Fruit fly (Drosophila melanogaster): ENCODE measurements around the gene wek.
"Not testable (repeated sequence)": the region's sequence is repeated elsewhere in the genome, so short reads cannot be mapped to it uniquely, and the experiment has no call there.

Gene wek

DNA sequence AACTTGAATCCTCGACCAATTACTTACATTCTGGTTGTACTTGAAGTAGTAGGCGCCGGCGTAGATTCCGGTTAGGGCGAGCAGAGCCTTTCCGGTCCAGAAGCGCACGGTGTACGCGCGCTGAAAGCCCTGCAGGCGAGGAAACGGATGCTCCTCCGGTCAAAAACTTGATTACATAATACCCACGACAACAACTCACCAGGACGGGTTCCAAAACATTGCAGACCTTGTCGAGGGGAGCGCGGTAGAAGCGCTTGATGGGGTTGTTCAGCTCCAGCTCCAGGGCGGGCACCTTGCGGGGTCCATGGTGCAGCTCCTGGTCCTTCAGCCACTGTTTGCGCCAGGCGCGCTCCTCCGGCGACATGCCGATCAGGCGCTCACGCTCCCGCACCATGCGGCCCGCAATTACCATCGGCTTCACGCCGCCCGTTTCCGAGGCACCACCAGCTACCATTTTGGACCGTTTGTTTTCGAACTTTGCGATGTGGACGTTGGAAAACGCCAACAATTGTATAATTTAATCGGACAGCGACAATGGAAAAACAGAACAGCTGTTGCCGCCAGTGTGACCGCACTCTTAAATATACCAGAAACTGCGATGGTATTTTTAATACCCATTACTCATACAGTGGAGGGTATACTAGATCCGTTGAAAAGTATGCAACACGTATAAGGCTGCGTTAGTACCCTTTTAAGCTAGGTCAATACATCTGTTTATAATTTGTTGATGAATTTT lies 17.5 kb downstream of the wek start, which contains the start of gene ND-B17:
ND-B17 (minus strand) TSS at position 556 of the 736 bp plus-strand sequence.
- no peak for TF ChIP-seq CG17801 (GFP tag; optimal IDR thresholded peaks at IDR 0.05; ENCODE audit: partially characterized antibody)

dm6 chr2L:15749313-15749712 lies 18.8 kb downstream of the wek start:
- TF ChIP-seq CG17801 (GFP tag; optimal IDR thresholded peaks at IDR 0.05; ENCODE audit: partially characterized antibody), result peak; percentile 50

- TF ChIP-seq CG17801 (GFP tag; optimal IDR thresholded peaks at IDR 0.05; ENCODE audit: partially characterized antibody), result no peak
These were observed 19.9 kb downstream of the wek start for dm6 chr2L:15748261-15748553.

DNA sequence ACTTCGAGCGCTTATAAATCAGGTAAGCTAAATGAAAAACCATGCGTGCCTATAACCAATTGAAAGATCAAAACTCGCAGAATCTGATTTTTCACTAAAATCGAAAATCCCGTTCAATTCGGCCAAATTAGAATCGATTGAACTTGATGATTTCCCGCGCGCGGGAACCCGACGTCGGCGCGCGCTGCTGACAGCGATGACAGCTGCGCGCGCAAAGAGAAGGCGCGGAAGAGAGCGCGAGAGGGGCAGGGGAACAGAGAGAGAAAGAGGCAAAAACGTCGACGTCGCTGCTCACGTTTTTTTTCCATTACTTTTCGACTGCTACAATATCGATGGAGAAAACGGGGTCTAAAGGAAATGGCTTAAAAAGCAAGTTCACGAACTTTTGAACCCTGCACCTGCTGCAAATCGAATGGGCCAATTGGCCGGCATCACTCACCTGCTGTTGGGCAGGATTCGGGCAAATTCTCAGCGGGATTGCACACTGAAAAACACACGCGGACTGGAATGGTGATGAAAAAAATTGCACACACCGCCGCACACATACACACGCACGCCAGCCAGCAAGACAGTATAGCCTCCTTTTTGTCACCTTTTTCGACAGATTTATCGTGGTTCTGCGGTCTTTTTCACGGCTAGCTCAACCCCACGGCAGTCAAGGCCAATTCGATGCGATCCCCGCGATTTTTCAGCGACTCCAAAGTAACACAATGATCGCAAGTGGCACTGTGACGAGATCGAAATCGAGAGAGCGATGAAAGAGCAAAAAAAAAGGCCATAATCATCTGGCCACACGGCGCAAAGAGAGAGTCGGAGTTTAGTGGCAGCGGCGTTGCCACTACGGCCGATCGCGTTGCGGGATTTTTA lies 20.5 kb downstream of the wek start, which contains the start of gene CycE:
CycE (minus strand) TSS at position 757 of the 867 bp plus-strand sequence.
- no peak for TF ChIP-seq CG17801 (GFP tag; optimal IDR thresholded peaks at IDR 0.05; ENCODE audit: partially characterized antibody)

- peak; percentile 84 for TF ChIP-seq CG17801 (GFP tag; optimal IDR thresholded peaks at IDR 0.05; ENCODE audit: partially characterized antibody)
These were observed 21.4 kb downstream of the wek start for dm6 chr2L:15746600-15747393.

DNA sequence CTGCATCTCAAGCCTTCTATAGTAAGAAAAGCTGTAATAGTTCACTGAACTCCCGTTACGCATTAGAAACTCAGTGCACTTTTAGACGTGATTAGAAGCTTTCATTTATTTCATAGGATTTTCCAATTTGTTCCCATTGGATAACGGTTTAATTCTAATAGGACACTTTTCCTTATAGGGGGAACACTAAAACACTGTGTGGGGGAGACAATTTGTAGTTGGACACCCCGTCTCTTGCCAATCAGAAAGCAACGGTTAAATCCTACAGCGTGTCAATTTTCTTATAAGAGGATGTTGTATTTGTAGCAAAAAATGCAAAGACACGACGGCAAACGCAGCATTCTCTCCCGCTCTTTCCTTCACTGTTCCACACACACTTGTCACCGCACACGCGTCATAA lies 22.2 kb downstream of the wek start:
- TF ChIP-seq CG17801 (GFP tag; optimal IDR thresholded peaks at IDR 0.05; ENCODE audit: partially characterized antibody), result no peak

DNA sequence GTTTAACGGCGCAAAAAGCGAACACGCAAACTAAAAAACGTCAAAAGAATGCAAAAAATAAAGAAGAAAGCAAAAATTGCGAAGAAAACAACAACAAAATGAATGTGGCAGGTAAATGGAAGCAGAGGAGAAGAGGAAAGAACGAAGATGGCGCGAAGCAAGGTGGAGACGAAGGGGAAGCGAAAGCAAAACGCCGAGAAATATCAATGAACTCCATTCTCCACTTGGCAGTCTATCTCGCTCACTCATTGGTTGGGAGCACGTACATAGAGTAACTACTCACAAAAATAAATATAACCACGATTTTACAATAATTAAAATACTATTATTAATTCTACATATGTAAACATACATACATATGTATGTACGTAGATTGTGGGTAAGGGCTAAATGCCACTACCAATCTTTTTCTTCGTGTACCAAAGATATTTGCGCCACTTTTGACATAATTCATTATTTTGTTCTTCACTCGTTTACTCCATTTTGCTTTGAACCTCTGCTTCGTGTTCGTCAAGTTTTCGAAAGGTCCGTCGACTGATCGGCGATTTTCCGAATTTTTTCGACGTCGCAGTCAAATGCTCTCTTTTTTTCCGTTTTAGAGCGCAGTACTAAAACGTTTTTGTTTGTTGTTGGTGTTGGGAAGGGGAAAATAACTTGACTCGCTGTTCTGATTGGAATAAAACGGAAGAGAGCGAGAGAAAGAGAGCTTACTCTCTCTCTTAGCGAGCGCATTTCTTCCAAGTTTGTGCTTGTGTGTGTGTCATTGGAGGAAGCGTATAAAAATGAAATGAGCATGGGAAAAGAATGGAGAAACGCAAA lies 22.9 kb downstream of the wek start:
- peak; percentile 52 for TF ChIP-seq CG17801 (GFP tag; optimal IDR thresholded peaks at IDR 0.05; ENCODE audit: partially characterized antibody)

DNA sequence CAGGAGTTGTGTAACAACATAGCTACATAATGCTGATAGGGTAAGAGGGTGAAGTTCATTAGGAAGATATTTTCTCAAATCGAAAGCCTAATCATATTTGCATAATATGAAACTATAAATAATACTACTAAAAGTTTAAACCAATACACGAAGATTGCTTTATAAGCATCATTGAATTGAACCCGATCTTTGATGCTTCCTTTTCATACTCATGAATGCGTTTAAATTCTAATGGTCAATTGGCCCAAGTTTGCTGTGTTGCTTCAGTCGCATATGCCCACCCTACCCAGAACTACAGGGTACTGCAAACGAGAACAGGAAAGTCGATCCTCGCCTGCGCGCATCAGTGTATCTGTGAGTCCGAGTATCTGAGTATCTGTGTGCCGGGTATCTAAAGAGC lies 24.6 kb downstream of the wek start:
- TF ChIP-seq CG17801 (GFP tag; optimal IDR thresholded peaks at IDR 0.05; ENCODE audit: partially characterized antibody), result no peak

DNA sequence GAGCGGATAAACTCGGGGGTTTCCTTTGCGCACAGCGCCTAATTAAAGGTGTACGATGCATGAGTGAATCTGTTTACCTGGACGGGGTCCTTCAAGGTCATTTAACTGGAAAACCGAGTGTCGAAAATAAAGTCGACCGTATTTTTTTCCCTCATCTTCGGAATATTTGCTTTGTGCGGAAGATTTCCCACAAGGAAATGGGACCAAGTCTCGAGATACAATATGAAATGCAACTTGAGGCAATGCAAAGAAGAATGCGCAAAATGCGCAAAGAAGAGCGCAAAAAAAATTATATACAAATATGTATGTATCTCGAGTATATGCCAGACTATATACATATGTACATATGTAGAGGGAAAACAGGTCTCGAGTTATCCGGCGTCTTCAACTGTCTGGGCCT lies 25.2 kb downstream of the wek start:
- no peak for TF ChIP-seq CG17801 (GFP tag; optimal IDR thresholded peaks at IDR 0.05; ENCODE audit: partially characterized antibody)

- TF ChIP-seq CG17801 (GFP tag; optimal IDR thresholded peaks at IDR 0.05; ENCODE audit: partially characterized antibody), result no peak
These were observed 26.7 kb downstream of the wek start for dm6 chr2L:15741418-15741817.

DNA sequence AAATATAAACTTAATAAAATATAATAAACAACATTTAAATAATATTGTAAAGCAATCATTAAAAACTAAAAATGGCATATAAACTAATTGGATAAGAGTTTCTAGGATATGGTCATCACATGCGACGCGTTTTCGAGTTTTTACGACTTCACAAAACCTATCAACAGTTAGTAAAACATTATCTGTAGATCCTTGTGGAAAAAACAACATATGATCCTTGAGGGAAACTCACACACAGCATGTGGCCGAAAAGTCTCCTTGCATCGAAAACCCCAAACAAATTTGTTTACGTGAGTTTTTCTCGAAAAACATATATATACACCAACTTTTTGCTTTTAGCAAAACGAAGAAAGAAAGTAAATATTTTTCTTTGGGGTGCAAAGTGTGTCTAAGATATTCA lies 27.2 kb downstream of the wek start:
- no peak for TF ChIP-seq CG17801 (GFP tag; optimal IDR thresholded peaks at IDR 0.05; ENCODE audit: partially characterized antibody)

DNA sequence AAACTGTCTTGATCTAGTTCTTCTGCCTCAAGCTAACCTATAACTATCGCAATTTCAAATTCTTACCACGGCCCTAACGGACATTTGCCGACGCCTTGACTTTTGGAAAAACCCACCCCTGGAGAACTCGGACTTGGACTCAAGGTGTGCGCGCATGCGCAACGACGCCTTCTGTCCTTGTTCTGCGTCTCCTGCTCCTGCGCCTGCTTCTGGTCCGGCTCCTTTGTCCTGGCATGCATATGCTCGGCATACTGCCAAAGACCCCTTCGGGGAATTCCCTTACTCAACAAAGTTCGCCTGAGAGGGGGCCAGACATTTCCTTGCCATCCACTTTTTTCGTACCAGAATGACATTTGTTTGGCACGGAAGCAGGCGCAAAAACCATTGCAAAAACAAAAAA lies 32.2 kb downstream of the wek start:
- TF ChIP-seq CG17801 (GFP tag; optimal IDR thresholded peaks at IDR 0.05; ENCODE audit: partially characterized antibody), result no peak

- no peak for TF ChIP-seq CG17801 (GFP tag; optimal IDR thresholded peaks at IDR 0.05; ENCODE audit: partially characterized antibody)
These were observed 36.5 kb downstream of the wek start for dm6 chr2L:15731687-15732086.

DNA sequence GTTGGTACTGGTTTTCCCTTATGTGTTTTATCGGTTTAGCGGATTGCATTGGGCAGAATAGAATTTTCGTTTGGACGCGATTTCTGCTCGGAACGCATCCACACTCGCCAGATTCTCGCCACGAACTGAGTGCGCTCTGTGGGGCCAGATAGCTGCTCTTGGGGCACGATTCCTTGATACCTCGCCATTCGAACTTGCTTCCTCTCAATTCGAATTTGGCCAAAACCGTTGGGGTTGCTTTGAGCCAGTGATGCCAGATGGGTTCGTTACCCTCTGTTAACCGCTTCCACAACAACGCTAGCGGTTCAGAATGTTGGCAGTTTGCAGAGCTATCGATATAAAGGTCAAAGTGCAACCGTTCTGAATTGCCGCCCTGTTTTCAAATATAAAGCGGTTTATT lies 50.0 kb downstream of the wek start, which contains the start of gene stol:
stol (minus strand) TSS at position 101 of the 400 bp plus-strand sequence.
- not testable (repeated sequence) for TF ChIP-seq CG17801 (GFP tag; optimal IDR thresholded peaks at IDR 0.05; ENCODE audit: partially characterized antibody)

Data from ovary, adult (tissue).